Worm (Caenorhabditis elegans) whole organism, midembryonic: ENCODE data around the gene dpy-1.
"Not testable (repeated sequence)": the region's sequence is repeated elsewhere in the genome, so short reads cannot be mapped to it uniquely, and the experiment has no call there.

Experiments
- T22C8.4 ChIP-seq: fragments of 200-800 bp; sonication (Bioruptor generic); IDR thresholded peaks from 2 replicates; pipeline ENCODE4 v1.3.6; 2022; ENCODE audit warnings: missing genetic modification characterization, missing compliant biosample characterization
- cog-1 ChIP-seq: sonication (generic microtip); optimal IDR thresholded peaks from 2 replicates; lab custom pipeline; 2016; ENCODE audit warnings: missing genetic modification characterization, missing compliant biosample characterization
- flt-1 ChIP-seq: fragments of 200-800 bp; sonication (Bioruptor generic); IDR thresholded peaks from 2 replicates; pipeline ENCODE4 v1.3.6; 2022; ENCODE audit warnings: missing genetic modification characterization, missing compliant biosample characterization
- klf-2 ChIP-seq: fragments of 200-800 bp; sonication (Bioruptor generic); conservative IDR thresholded peaks from 2 replicates; pipeline ENCODE4 v1.3.6; 2022; ENCODE audit warnings: missing genetic modification reagents, missing genetic modification characterization, missing compliant biosample characterization
- med-1 ChIP-seq: sonication (generic microtip); optimal IDR thresholded peaks from 2 replicates; lab custom pipeline; 2017; ENCODE audit warnings: missing genetic modification characterization, mild to moderate bottlenecking, missing compliant biosample characterization, antibody characterized with exemption, missing genetic modification reagents; ENCODE audit not compliant: insufficient read depth
- ref-1 ChIP-seq: fragments of 200-800 bp; sonication (Bioruptor generic); conservative IDR thresholded peaks from 2 replicates; pipeline ENCODE4 v1.3.6; 2022; ENCODE audit warnings: missing genetic modification reagents, missing genetic modification characterization, missing compliant biosample characterization
- tab-1 ChIP-seq: fragments of 200-800 bp; sonication (Bioruptor generic); IDR thresholded peaks from 2 replicates; pipeline ENCODE4 v1.3.6; 2022; ENCODE audit warnings: missing genetic modification characterization, missing compliant biosample characterization
- ztf-23 ChIP-seq: fragments of 200-800 bp; sonication (Bioruptor generic); IDR thresholded peaks from 2 replicates; pipeline ENCODE4 v1.3.6; 2022; ENCODE audit warnings: missing genetic modification reagents, missing genetic modification characterization, missing compliant biosample characterization
- ztf-29 ChIP-seq: fragments of 200-800 bp; sonication (Bioruptor generic); IDR thresholded peaks from 2 replicates; pipeline ENCODE4 v1.3.6; 2022; ENCODE audit warnings: missing genetic modification reagents, missing genetic modification characterization, missing compliant biosample characterization

Gene dpy-1

DNA sequence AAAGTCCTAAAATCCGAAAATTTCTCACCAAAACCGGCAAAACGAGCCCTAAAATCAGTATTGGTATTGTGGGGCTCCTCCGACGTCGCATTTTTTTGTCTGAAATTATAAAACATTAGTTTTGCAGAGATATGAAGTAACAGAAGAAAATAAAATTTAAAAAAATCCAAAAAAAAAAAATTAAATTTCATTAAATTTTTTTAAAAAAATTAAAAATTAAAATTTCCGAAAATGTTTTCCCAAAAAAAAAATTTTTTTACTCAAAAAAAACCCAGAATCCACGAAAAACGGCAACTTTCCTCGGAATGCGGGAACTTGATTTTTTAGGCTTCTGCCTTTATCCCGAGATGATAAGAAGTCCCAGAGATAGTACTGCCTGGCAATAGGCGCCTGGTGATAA lies at the start of gene dpy-1:
dpy-1 (minus strand) TSS at position 101 of the 400 bp plus-strand sequence.
- TF ChIP-seq ref-1 (no peak), med-1 (no peak), ztf-29 (GFP tag; lab: Robert Waterston, UW) (no peak), klf-2 (GFP tag; lab: Robert Waterston, UW) (no peak), T22C8.4 (no peak), tab-1 (GFP tag; lab: Robert Waterston, UW) (no peak), flt-1 (GFP tag; lab: Robert Waterston, UW) (no peak), cog-1 (tag; lab: Kevin White, UChicago) (no peak), ztf-23 (GFP tag; lab: Robert Waterston, UW) (no peak)

ce11 chrIII:2092409-2092808 lies 44.6 kb upstream of the dpy-1 start, which contains the start of gene Y48G9A.9:
Gene Y48G9A.9 (plus strand): TSS chrIII:2092709.
- TF ChIP-seq klf-2 (GFP tag; lab: Robert Waterston, UW) (no peak), T22C8.4 (no peak), ztf-29 (GFP tag; lab: Robert Waterston, UW) (no peak), flt-1 (GFP tag; lab: Robert Waterston, UW) (no peak), cog-1 (tag; lab: Kevin White, UChicago) (no peak), ref-1 (no peak), tab-1 (GFP tag; lab: Robert Waterston, UW) (no peak), med-1 (no peak), ztf-23 (GFP tag; lab: Robert Waterston, UW) (no peak)

DNA sequence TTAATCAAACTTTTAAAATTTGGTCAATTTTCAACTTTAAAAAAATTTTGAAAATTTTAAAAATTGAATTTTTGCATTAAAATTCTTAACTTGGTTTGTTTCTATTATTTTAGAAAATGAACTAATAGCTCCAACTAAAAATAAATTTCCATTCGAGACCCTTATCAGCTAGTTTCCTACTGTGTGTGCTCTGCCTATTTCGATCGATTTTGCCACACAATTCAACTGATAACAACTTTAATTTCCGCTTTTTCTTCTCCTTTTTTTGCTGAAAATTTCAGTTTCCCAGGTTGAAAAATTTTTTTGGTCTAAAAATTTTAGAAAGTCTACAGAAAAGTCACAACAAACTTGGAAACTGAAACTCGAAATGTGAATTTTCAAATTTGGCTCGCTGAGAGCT lies 43.6 kb upstream of the dpy-1 start:
- TF ChIP-seq flt-1 (GFP tag; lab: Robert Waterston, UW) (no peak), tab-1 (GFP tag; lab: Robert Waterston, UW) (no peak), T22C8.4 (no peak), med-1 (no peak), klf-2 (GFP tag; lab: Robert Waterston, UW) (no peak), ref-1 (no peak), ztf-29 (GFP tag; lab: Robert Waterston, UW) (no peak), ztf-23 (GFP tag; lab: Robert Waterston, UW) (no peak), cog-1 (tag; lab: Kevin White, UChicago) (no peak)

DNA sequence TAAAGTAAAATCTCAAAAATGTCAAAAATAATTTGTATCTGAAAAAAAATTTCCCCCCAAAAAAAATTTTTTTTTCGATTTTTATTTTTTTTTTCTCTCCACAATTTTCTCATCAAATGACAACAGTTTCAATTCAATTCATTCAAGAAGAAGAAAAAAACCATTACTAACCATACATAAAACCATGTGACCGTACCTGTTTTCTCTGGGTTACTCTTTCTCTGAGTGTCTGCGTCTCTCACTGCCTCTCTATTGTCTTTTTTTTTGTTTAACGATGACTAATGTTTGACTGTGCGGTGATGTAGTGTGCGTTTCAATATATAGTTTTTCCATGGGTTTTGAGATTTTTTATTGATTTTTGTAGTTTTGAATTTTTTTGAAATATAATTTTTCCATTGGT lies 42.9 kb upstream of the dpy-1 start:
- TF ChIP-seq T22C8.4, result no peak
- no peak for TF ChIP-seq ref-1
- TF ChIP-seq tab-1 (GFP tag; lab: Robert Waterston, UW), result no peak
- TF ChIP-seq ztf-29 (GFP tag; lab: Robert Waterston, UW), result no peak
- TF ChIP-seq flt-1 (GFP tag; lab: Robert Waterston, UW), result no peak
- TF ChIP-seq klf-2 (GFP tag; lab: Robert Waterston, UW), result no peak
- TF ChIP-seq cog-1 (tag; lab: Kevin White, UChicago), result no peak
- TF ChIP-seq med-1, result no peak
- no peak for TF ChIP-seq ztf-23 (GFP tag; lab: Robert Waterston, UW)

- TF ChIP-seq med-1 (no peak), ztf-23 (GFP tag; lab: Robert Waterston, UW) (no peak), flt-1 (GFP tag; lab: Robert Waterston, UW) (no peak), ref-1 (no peak), cog-1 (tag; lab: Kevin White, UChicago) (no peak), T22C8.4 (no peak), ztf-29 (GFP tag; lab: Robert Waterston, UW) (no peak), klf-2 (GFP tag; lab: Robert Waterston, UW) (no peak), tab-1 (GFP tag; lab: Robert Waterston, UW) (no peak)
These were observed 41.6 kb upstream of the dpy-1 start for ce11 chrIII:2089453-2089852.

DNA sequence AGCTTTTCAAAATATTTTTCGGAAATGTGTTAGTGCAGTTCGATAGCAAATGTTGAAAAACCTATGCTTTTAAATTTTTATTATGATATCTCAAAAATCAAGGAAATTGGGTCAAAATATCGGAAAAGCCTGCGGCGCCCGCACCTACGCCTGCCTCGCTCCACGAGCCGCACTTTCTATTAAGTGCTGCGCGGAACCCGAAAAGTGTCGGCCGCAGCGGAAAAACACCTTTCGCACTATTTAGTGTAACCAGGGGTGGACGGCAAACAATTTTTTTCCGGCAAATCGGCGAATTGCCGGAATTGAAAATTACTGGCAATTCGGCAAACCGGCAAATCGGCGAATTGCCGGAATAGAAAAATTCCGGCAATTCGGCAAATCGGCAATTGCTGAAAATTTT lies 37.0 kb upstream of the dpy-1 start:
- TF ChIP-seq ref-1 (no peak), med-1 (no peak), ztf-29 (GFP tag; lab: Robert Waterston, UW) (no peak), ztf-23 (GFP tag; lab: Robert Waterston, UW) (no peak)

DNA sequence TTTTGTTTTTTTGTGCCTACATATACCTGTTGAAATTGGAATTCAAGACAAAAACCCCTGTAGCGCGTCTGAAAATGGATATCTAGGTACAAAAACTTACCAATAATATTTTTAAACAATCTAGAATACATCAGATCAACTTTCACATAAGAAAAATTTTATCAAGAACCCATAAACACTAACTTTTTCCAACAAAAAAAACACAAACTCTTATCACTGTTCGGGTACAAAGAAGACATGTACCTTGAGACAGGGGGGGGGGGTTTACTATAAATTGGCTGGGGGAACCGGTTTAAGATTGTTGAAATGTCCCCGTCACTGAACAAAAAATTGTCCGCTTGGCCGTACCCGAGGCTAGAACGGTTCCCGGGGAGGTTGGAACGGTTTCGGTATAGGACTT lies 34.7 kb upstream of the dpy-1 start, which contains the start of gene cpt-3:
cpt-3 (plus strand) TSS at position 301 of the 400 bp plus-strand sequence.
- not testable (repeated sequence) for TF ChIP-seq ztf-29 (GFP tag; lab: Robert Waterston, UW); med-1; T22C8.4

- TF ChIP-seq flt-1 (GFP tag; lab: Robert Waterston, UW), result no peak
- TF ChIP-seq cog-1 (tag; lab: Kevin White, UChicago), result no peak
- TF ChIP-seq ztf-29 (GFP tag; lab: Robert Waterston, UW), result no peak
- no peak for TF ChIP-seq ref-1
- no peak for TF ChIP-seq T22C8.4
- no peak for TF ChIP-seq klf-2 (GFP tag; lab: Robert Waterston, UW)
- TF ChIP-seq ztf-23 (GFP tag; lab: Robert Waterston, UW), result no peak
- no peak for TF ChIP-seq med-1
- no peak for TF ChIP-seq tab-1 (GFP tag; lab: Robert Waterston, UW)
These were observed 28.8 kb upstream of the dpy-1 start, which contains the start of gene Y39A3A.4 for ce11 chrIII:2076546-2077134. Gene Y39A3A.4 (minus strand): TSS chrIII:2076596.

DNA sequence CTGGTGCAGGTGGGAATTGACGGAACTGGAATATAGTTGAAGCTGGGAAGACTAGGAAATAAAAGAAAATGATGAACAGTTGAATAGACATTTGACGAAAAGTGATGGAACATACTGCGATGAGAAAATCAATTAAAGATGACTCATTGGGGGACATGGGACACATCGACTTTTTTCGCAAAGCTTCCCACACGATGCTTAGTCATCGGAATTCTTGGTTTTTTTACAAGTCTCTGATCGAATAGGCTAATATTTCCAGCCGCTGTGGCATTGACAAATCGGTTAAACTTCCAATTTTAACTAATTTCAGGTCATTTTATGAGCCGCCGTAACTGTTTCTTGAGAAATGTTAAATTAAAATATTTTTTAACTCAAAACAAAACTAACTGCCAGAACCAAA lies 20.4 kb upstream of the dpy-1 start, which contains the start of gene Y39A3A.3:
Y39A3A.3 (minus strand) TSS at position 101 of the 400 bp plus-strand sequence.
- TF ChIP-seq med-1, result no peak
- TF ChIP-seq ztf-23 (GFP tag; lab: Robert Waterston, UW), result no peak
- TF ChIP-seq flt-1 (GFP tag; lab: Robert Waterston, UW), result no peak
- no peak for TF ChIP-seq cog-1 (tag; lab: Kevin White, UChicago)
- TF ChIP-seq tab-1 (GFP tag; lab: Robert Waterston, UW), result no peak
- TF ChIP-seq ref-1, result no peak
- TF ChIP-seq ztf-29 (GFP tag; lab: Robert Waterston, UW), result no peak

DNA sequence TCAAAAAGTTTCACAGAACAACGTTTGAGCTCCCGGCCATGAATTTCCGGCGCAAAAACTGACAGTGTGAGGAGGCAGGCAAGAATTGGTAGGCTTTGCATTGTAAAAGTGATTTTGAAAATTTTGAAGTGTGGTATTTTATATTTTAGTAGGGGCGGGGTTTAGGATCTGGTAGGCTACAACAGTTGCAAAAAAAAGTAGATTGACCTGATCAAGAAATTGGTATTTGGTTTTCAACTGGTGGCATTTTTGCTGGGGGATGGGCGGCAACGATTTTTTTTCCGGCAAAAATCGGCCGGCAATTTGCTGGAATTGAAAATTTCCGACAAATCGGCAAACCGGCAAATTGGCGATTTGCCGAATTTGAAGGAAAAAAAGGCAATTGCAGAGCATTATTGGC lies 13.1 kb upstream of the dpy-1 start, which contains the start of gene ins-16:
ins-16 (minus strand) TSS at position 101 of the 400 bp plus-strand sequence.
- TF ChIP-seq flt-1 (GFP tag; lab: Robert Waterston, UW) (no peak), tab-1 (GFP tag; lab: Robert Waterston, UW) (no peak), ztf-23 (GFP tag; lab: Robert Waterston, UW) (no peak), ref-1 (no peak), med-1 (no peak), cog-1 (tag; lab: Kevin White, UChicago) (no peak), ztf-29 (GFP tag; lab: Robert Waterston, UW) (no peak), klf-2 (GFP tag; lab: Robert Waterston, UW) (no peak), T22C8.4 (no peak)
